Fruit fly (Drosophila melanogaster): ENCODE measurements around the gene CG17028.

dm6 chr3L:15982148-15982547 lies 3.8 kb downstream of the CG17028 start:
- TF ChIP-seq CG9705 (GFP tag; optimal IDR thresholded peaks at IDR 0.05), result no peak
- no peak for TF ChIP-seq GATAd (GFP tag; optimal IDR thresholded peaks at IDR 0.05)
- no peak for TF ChIP-seq Hr78 (GFP tag; optimal IDR thresholded peaks at IDR 0.05)
